Worm (Caenorhabditis elegans) whole organism, L2 larva: ENCODE results near the gene C01G6.9.

Source experiments
- R02D3.7 ChIP-seq: fragments of 150-350 bp; optimal IDR thresholded peaks from 2 replicates; lab custom pipeline; 2014; ENCODE audit warnings: missing biosample characterization, missing genetic modification characterization
- ceh-82 ChIP-seq: fragments of 150-350 bp; optimal IDR thresholded peaks from 2 replicates; lab custom pipeline; 2014; ENCODE audit warnings: missing biosample characterization, missing genetic modification characterization
- mdl-1 ChIP-seq, 2 experiments: fragments of 150-350 bp in 1 of 2; sonication (generic microtip) in 1 of 2; optimal IDR thresholded peaks; 2 replicates each; lab custom pipeline; 2017; ENCODE audit warnings: missing biosample characterization in 2 of 2, missing genetic modification characterization in 2 of 2
- nhr-11 ChIP-seq: fragments of 150-350 bp; optimal IDR thresholded peaks from 2 replicates; lab custom pipeline; 2014; ENCODE audit warnings: missing biosample characterization, missing genetic modification characterization
- nhr-12 ChIP-seq: fragments of 150-350 bp; optimal IDR thresholded peaks from 2 replicates; lab custom pipeline; 2014; ENCODE audit warnings: missing biosample characterization, missing genetic modification characterization
- nhr-77 ChIP-seq: fragments of 150-350 bp; optimal IDR thresholded peaks from 2 replicates; lab custom pipeline; 2014; ENCODE audit warnings: missing biosample characterization, missing genetic modification characterization
- unc-55 ChIP-seq: fragments of 150-350 bp; sonication (generic microtip); optimal IDR thresholded peaks from 3 replicates; lab custom pipeline; 2014; ENCODE audit warnings: missing biosample characterization, missing genetic modification reagents, missing genetic modification characterization
- unc-62 ChIP-seq: fragments of 150-350 bp; optimal IDR thresholded peaks from 2 replicates; lab custom pipeline; 2014; ENCODE audit warnings: missing biosample characterization, missing genetic modification reagents, missing genetic modification characterization

ce11 chrII:9258566-9258965 lies 37.1 kb downstream of the C01G6.9 start:
- no peak for TF ChIP-seq ceh-82 (tag; lab: Kevin White, UChicago)
- no peak for TF ChIP-seq mdl-1 (tag; optimal IDR thresholded peaks at IDR 0.05; lab: Kevin White, UChicago)
- no peak for TF ChIP-seq nhr-11
- no peak for TF ChIP-seq unc-62 (GFP tag; lab: Kevin White, UChicago)
- TF ChIP-seq nhr-77 (tag; lab: Kevin White, UChicago) = no peak
- TF ChIP-seq R02D3.7 (tag; lab: Kevin White, UChicago) = no peak
- no peak for TF ChIP-seq nhr-12 (tag; lab: Kevin White, UChicago)
- TF ChIP-seq unc-55 (GFP tag; lab: Kevin White, UChicago) = no peak
